Worm (Caenorhabditis elegans): ENCODE data around the gene sftb-6.

sftb-6 gene

DNA sequence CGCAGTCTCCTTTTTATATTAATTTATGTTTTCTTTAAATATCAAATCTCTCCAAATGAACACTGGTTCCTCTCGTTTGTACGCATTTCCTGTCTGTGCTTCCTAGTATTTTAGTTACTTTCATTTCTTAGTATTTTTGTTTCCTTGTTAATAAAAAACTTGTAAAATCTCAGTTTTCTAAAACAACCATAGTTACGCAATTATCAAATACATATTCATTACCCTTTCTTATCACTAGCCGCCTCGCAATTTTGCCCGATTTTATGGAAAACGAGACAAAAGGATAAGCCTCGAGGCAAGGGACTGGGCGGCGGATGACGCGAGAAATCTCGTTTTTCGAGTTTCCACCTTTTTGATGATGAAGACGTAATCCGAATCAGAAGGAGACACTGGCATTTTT lies 13.1 kb downstream of the sftb-6 start, which contains the start of gene C50D2.1:
TSS of gene C50D2.1 (plus strand) at position 301 of the 400 bp plus-strand sequence.
- TF ChIP-seq W03F9.2 (tag; optimal IDR thresholded peaks at IDR 0.05) (no peak), dao-5 (tag; optimal IDR thresholded peaks at IDR 0.05) (no peak), him-1 (tag; optimal IDR thresholded peaks at IDR 0.05) (no peak)

- TF ChIP-seq him-1 (tag; optimal IDR thresholded peaks at IDR 0.05) (no peak), dao-5 (tag; optimal IDR thresholded peaks at IDR 0.05) (no peak), W03F9.2 (tag; optimal IDR thresholded peaks at IDR 0.05) (no peak)
Observed at ce11 chrII:112231-112630, 14.0 kb downstream of the sftb-6 start.

- no peak for TF ChIP-seq W03F9.2 (tag; optimal IDR thresholded peaks at IDR 0.05)
Observed at ce11 chrII:116916-117315, 18.7 kb downstream of the sftb-6 start, which contains the start of gene srt-54. Gene srt-54, plus strand, starts transcription at chrII:117216.

DNA sequence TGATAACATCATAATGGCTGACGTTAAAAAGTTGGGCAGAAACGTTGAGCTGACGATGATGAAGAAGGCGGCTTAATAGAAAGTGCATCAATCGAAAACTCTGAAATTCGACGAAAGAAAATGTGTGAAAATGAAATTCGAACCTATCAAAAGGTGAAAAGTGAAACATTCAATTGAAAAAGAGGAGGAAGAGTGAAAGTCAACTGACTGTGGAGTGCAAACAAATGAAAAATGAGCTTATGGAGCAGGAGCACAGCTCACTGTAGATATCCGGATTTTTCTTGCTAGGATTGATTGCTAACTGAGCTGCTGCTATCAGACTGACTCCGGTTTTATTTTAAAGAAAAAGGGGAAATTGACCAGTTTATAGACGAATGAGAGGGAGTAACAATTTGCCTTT lies 22.9 kb downstream of the sftb-6 start, which contains the start of gene K10B4.3:
TSS of gene K10B4.3 (minus strand) at position 101 of the 400 bp plus-strand sequence.
- no peak for TF ChIP-seq him-1 (tag; optimal IDR thresholded peaks at IDR 0.05)
- TF ChIP-seq W03F9.2 (tag; optimal IDR thresholded peaks at IDR 0.05): no peak
- TF ChIP-seq dao-5 (tag; optimal IDR thresholded peaks at IDR 0.05): no peak

ce11 chrII:122008-122407 lies 23.8 kb downstream of the sftb-6 start:
- TF ChIP-seq him-1 (tag; optimal IDR thresholded peaks at IDR 0.05) (no peak), W03F9.2 (tag; optimal IDR thresholded peaks at IDR 0.05) (no peak), dao-5 (tag; optimal IDR thresholded peaks at IDR 0.05) (no peak)

ce11 chrII:122494-122893 lies 24.3 kb downstream of the sftb-6 start:
- TF ChIP-seq him-1 (tag; optimal IDR thresholded peaks at IDR 0.05) (no peak), dao-5 (tag; optimal IDR thresholded peaks at IDR 0.05) (no peak), W03F9.2 (tag; optimal IDR thresholded peaks at IDR 0.05) (no peak)

ce11 chrII:124904-125303 lies 26.7 kb downstream of the sftb-6 start, which contains the start of gene nmur-2:
Gene nmur-2, minus strand, starts transcription at chrII:125004.
- no peak for TF ChIP-seq dao-5 (tag; optimal IDR thresholded peaks at IDR 0.05)
- TF ChIP-seq him-1 (tag; optimal IDR thresholded peaks at IDR 0.05): no peak
- TF ChIP-seq W03F9.2 (tag; optimal IDR thresholded peaks at IDR 0.05): no peak

DNA sequence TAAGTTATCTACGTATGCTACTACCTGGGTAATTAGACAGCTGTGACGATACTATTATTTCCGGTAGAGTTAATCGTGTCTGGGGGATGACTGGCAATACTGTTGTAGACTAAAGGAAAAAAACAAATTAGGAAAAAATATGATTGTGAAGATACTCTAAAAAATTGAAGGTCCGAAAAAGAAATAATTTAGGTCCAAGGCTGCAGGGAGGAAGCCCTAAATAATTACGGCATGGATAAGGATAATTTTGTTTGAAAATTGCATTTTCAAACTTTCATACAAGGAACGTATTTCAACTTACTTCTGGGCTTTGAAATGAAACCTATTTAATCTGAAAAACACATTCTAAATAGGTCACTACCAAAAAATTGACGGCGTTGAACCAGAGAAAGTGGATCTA lies 30.7 kb downstream of the sftb-6 start, which contains the start of gene srd-3:
TSS of gene srd-3 (minus strand) at position 101 of the 400 bp plus-strand sequence.
- TF ChIP-seq him-1 (tag; optimal IDR thresholded peaks at IDR 0.05) (no peak), W03F9.2 (tag; optimal IDR thresholded peaks at IDR 0.05) (no peak), dao-5 (tag; optimal IDR thresholded peaks at IDR 0.05) (no peak)

DNA sequence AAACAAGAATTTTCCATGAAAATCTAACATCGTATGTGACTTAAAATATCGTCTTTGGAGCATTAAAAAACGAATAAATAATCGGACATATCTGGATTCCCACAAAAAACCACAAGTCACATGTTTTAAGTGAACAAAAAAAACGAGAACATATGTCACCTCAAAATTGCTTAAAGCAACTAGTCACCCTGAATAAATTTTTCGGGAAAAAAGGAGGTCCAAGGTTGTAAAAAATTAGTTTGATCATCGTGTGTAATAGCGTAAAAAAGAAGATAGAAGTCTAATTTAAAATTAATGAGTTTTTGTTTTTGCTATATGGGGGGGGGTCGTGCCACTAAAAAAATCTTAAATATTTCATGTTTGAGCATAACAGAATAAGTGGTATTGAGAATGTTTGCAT lies 31.6 kb downstream of the sftb-6 start:
- TF ChIP-seq dao-5 (tag; optimal IDR thresholded peaks at IDR 0.05): no peak
- TF ChIP-seq him-1 (tag; optimal IDR thresholded peaks at IDR 0.05): no peak

ce11 chrII:133548-134275 lies 35.5 kb downstream of the sftb-6 start, which contains the start of gene cwn-1:
Gene cwn-1, minus strand, starts transcription at chrII:133598.
- no peak for TF ChIP-seq him-1 (tag; optimal IDR thresholded peaks at IDR 0.05)
- no peak for TF ChIP-seq dao-5 (tag; optimal IDR thresholded peaks at IDR 0.05)
- no peak for TF ChIP-seq W03F9.2 (tag; optimal IDR thresholded peaks at IDR 0.05)

DNA sequence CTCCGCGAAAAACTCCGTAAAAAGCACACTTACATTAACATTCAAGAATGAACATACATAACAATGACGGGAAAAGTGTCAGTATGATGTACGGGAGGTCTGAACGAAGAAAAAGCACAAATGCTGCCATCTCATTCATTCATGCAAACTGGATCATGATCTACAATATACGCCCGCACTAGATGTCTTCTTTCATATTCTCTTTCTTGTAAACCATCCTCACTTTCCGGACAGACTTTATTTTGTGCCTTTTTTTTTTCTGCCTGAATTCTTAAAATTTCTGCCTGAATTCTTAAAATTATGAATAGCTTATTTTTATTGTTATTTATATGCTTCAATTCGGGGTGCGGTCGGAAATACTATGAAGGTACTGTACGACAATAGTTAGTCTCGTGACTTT lies 37.0 kb downstream of the sftb-6 start, which contains the start of gene K10B4.1:
TSS of gene K10B4.1 (plus strand) at position 301 of the 400 bp plus-strand sequence.
- TF ChIP-seq W03F9.2 (tag; optimal IDR thresholded peaks at IDR 0.05): no peak
- no peak for TF ChIP-seq him-1 (tag; optimal IDR thresholded peaks at IDR 0.05)
- no peak for TF ChIP-seq dao-5 (tag; optimal IDR thresholded peaks at IDR 0.05)

DNA sequence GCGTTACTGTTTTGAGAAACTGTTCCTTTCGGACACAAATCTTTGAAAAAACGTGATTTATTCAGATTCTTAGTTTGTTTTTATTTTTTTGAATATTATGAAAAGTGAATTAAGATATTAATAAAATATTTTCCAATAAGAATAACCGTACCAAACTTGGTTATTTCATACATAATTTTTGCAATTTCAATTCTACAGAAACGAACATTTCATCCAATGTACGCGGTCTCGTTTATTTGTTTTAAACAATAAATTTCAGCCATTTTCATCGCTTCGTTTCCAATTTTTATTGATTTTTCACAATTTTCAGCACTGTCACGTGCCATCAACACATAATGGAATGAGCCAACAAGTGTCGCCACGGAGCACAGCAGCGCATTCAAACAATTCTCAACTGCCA lies 48.7 kb downstream of the sftb-6 start, which contains the start of gene T25D3.4:
TSS of gene T25D3.4 (plus strand) at position 301 of the 400 bp plus-strand sequence.
- TF ChIP-seq W03F9.2 (tag; optimal IDR thresholded peaks at IDR 0.05) (no peak), him-1 (tag; optimal IDR thresholded peaks at IDR 0.05) (no peak)

All from whole organism, L4/young adult.